Fruit fly (Drosophila melanogaster) whole organism, embryonic: Measurements from ENCODE around the gene Hip1.

ENCODE experiments used
- Aef1 ChIP-seq: fragments of 200-800 bp; sonication (Bioruptor generic); IDR thresholded peaks from 3 replicates; pipeline ENCODE4 v1.3.6; 2022; ENCODE audit warnings: missing biosample characterization, missing genetic modification characterization
- Asciz ChIP-seq: fragments of 200-800 bp; sonication (Bioruptor generic); optimal IDR thresholded peaks from 2 replicates; lab custom pipeline; 2017; ENCODE audit warnings: missing biosample characterization, mild to moderate bottlenecking, missing genetic modification characterization, missing genetic modification reagents
- CG10321 ChIP-seq: fragments of 200-800 bp; sonication (Bioruptor generic); IDR thresholded peaks from 2 replicates; pipeline ENCODE4 v1.3.6; 2022; ENCODE audit warnings: missing biosample characterization, missing genetic modification characterization
- CG11093 ChIP-seq: fragments of 200-800 bp; sonication (Bioruptor generic); IDR thresholded peaks from 3 replicates; pipeline ENCODE4 v1.3.6; 2022; ENCODE audit warnings: missing biosample characterization, missing genetic modification characterization
- CG11247 ChIP-seq: fragments of 200-800 bp; sonication (Bioruptor generic); IDR thresholded peaks from 2 replicates; pipeline ENCODE4 v1.3.6; 2022; ENCODE audit warnings: missing biosample characterization, missing genetic modification characterization
- CG12942 ChIP-seq: fragments of 200-800 bp; sonication (Bioruptor generic); optimal IDR thresholded peaks from 3 replicates; lab custom pipeline; 2016; ENCODE audit warnings: missing biosample characterization, missing genetic modification characterization
- CG14667 ChIP-seq: fragments of 200-800 bp; sonication (Bioruptor generic); IDR thresholded peaks from 2 replicates; pipeline ENCODE4 v1.3.6; 2022; ENCODE audit warnings: missing biosample characterization, missing genetic modification characterization
- CG1603 ChIP-seq: fragments of 200-800 bp; sonication (Bioruptor generic); optimal IDR thresholded peaks from 2 replicates; lab custom pipeline; 2019; ENCODE audit warnings: missing biosample characterization, mild to moderate bottlenecking, missing genetic modification characterization, moderate library complexity
- CG1647 ChIP-seq: fragments of 200-800 bp; sonication (Bioruptor generic); optimal IDR thresholded peaks from 3 replicates; lab custom pipeline; 2016; ENCODE audit warnings: missing biosample characterization, missing genetic modification characterization
- CG1832 ChIP-seq: fragments of 200-800 bp; sonication (Bioruptor generic); optimal IDR thresholded peaks from 2 replicates; lab custom pipeline; 2017; ENCODE audit warnings: missing biosample characterization, mild to moderate bottlenecking, missing genetic modification characterization, inconsistent platforms
- CG18476 ChIP-seq: fragments of 200-800 bp; sonication (Bioruptor generic); optimal IDR thresholded peaks from 2 replicates; lab custom pipeline; 2016; ENCODE audit warnings: missing biosample characterization, mild to moderate bottlenecking, missing genetic modification characterization
- CG2120 ChIP-seq: fragments of 200-800 bp; sonication (Bioruptor generic); optimal IDR thresholded peaks from 3 replicates; lab custom pipeline; 2016; ENCODE audit warnings: missing biosample characterization, missing genetic modification characterization
- CG2712 ChIP-seq: fragments of 200-800 bp; optimal IDR thresholded peaks from 3 replicates; lab custom pipeline; 2019; ENCODE audit warnings: missing biosample characterization, mild to moderate bottlenecking, missing genetic modification characterization, moderate library complexity
- CG3838 ChIP-seq: fragments of 200-800 bp; sonication (Bioruptor generic); optimal IDR thresholded peaks from 3 replicates; lab custom pipeline; 2016; ENCODE audit warnings: missing biosample characterization, missing genetic modification characterization
- CG4360 ChIP-seq: fragments of 200-800 bp; sonication (Bioruptor generic); IDR thresholded peaks from 2 replicates; pipeline ENCODE4 v1.3.6; 2022; ENCODE audit warnings: missing biosample characterization, missing genetic modification characterization
- CG7372 ChIP-seq: fragments of 200-800 bp; sonication (Bioruptor generic); IDR thresholded peaks from 2 replicates; pipeline ENCODE4 v1.3.6; 2022; ENCODE audit warnings: missing biosample characterization, missing genetic modification characterization
- CG7963 ChIP-seq: fragments of 200-800 bp; sonication (Bioruptor generic); IDR thresholded peaks from 3 replicates; pipeline ENCODE4 v1.3.6; 2022; ENCODE audit warnings: missing biosample characterization, missing genetic modification characterization; ENCODE audit not compliant: partially characterized antibody
- CG9876 ChIP-seq: fragments of 200-800 bp; sonication (Bioruptor generic); optimal IDR thresholded peaks from 2 replicates; lab custom pipeline; 2016; ENCODE audit warnings: missing biosample characterization, missing genetic modification characterization
- Camta ChIP-seq: fragments of 200-800 bp; sonication (Bioruptor generic); optimal IDR thresholded peaks from 2 replicates; lab custom pipeline; 2016; ENCODE audit warnings: missing biosample characterization, missing genetic modification characterization
- D19A ChIP-seq: fragments of 200-800 bp; optimal IDR thresholded peaks from 3 replicates; lab custom pipeline; 2019; ENCODE audit warnings: missing biosample characterization, mild to moderate bottlenecking, missing genetic modification characterization, moderate library complexity
- E2f2 ChIP-seq: fragments of 200-800 bp; sonication (Bioruptor generic); IDR thresholded peaks from 2 replicates; pipeline ENCODE4 v1.3.6; 2022; ENCODE audit warnings: missing biosample characterization, missing genetic modification characterization
- HLHmδ ChIP-seq: fragments of 200-800 bp; sonication (Bioruptor generic); optimal IDR thresholded peaks from 2 replicates; lab custom pipeline; 2018; ENCODE audit warnings: missing biosample characterization, mild to moderate bottlenecking, missing genetic modification characterization, moderate library complexity
- Hr39 ChIP-seq: fragments of >200 bp; optimal IDR thresholded peaks from 2 replicates; lab custom pipeline; 2017
- Mrtf ChIP-seq: fragments of 200-800 bp; sonication (Bioruptor generic); IDR thresholded peaks from 3 replicates; pipeline ENCODE4 v1.3.6; 2022; ENCODE audit warnings: missing biosample characterization, missing genetic modification characterization
- Nf-YB ChIP-seq: fragments of 200-800 bp; sonication (Bioruptor generic); optimal IDR thresholded peaks from 3 replicates; lab custom pipeline; 2019; ENCODE audit warnings: missing biosample characterization, mild to moderate bottlenecking, missing genetic modification characterization, moderate library complexity
- Pdp1 ChIP-seq, 2 experiments: fragments of 200-800 bp; sonication (Bioruptor generic); optimal IDR thresholded peaks; 3 replicates each; lab custom pipeline; 2016; ENCODE audit warnings: missing biosample characterization in 2 of 2, missing genetic modification characterization in 2 of 2, mild to moderate bottlenecking in 1 of 2, moderate library complexity in 1 of 2
- Sox102F ChIP-seq: fragments of 200-800 bp; sonication (Bioruptor generic); optimal IDR thresholded peaks from 2 replicates; lab custom pipeline; 2018; ENCODE audit warnings: missing biosample characterization, mild to moderate bottlenecking, missing genetic modification characterization, moderate library complexity
- Tbp ChIP-seq: fragments of >200 bp; optimal IDR thresholded peaks from 2 replicates; lab custom pipeline; 2018; ENCODE audit warnings: missing biosample characterization, missing genetic modification characterization
- Vsx1 ChIP-seq: fragments of 200-800 bp; sonication (Bioruptor generic); optimal IDR thresholded peaks from 2 replicates; lab custom pipeline; 2017; ENCODE audit warnings: missing biosample characterization, mild to moderate bottlenecking, missing genetic modification characterization, missing genetic modification reagents
- abd-A ChIP-seq: fragments of 200-800 bp; sonication (Bioruptor generic); optimal IDR thresholded peaks from 3 replicates; lab custom pipeline; 2019; ENCODE audit warnings: missing biosample characterization, mild to moderate bottlenecking, missing genetic modification characterization, moderate library complexity
- ac ChIP-seq: fragments of 200-800 bp; sonication (Bioruptor generic); optimal IDR thresholded peaks from 3 replicates; lab custom pipeline; 2017; ENCODE audit warnings: missing biosample characterization, mild to moderate bottlenecking, missing genetic modification characterization
- ara ChIP-seq: fragments of 200-800 bp; sonication (Bioruptor generic); IDR thresholded peaks from 2 replicates; pipeline ENCODE4 v1.3.6; 2022; ENCODE audit warnings: missing biosample characterization, missing genetic modification characterization
- br ChIP-seq: fragments of >200 bp; optimal IDR thresholded peaks from 2 replicates; lab custom pipeline; 2017
- dati ChIP-seq: fragments of 200-800 bp; sonication (Bioruptor generic); IDR thresholded peaks from 2 replicates; pipeline ENCODE4 v1.3.6; 2022; ENCODE audit warnings: missing biosample characterization, missing genetic modification characterization
- dimm ChIP-seq: fragments of 200-800 bp; sonication (Bioruptor generic); IDR thresholded peaks from 2 replicates; pipeline ENCODE4 v1.3.6; 2022; ENCODE audit warnings: missing biosample characterization, missing genetic modification characterization
- dm ChIP-seq: fragments of 200-800 bp; sonication (Bioruptor generic); optimal IDR thresholded peaks from 3 replicates; lab custom pipeline; 2016; ENCODE audit warnings: missing biosample characterization, missing genetic modification characterization
- emc ChIP-seq: fragments of 200-800 bp; sonication (Bioruptor generic); optimal IDR thresholded peaks from 2 replicates; lab custom pipeline; 2016; ENCODE audit warnings: missing biosample characterization, missing genetic modification characterization
- ems ChIP-seq: fragments of 200-800 bp; sonication (Bioruptor generic); optimal IDR thresholded peaks from 3 replicates; lab custom pipeline; 2016; ENCODE audit warnings: missing biosample characterization, missing genetic modification characterization
- gt ChIP-seq: fragments of 200-800 bp; sonication (Bioruptor generic); IDR thresholded peaks from 2 replicates; pipeline ENCODE4 v1.3.6; 2022; ENCODE audit warnings: missing biosample characterization, missing genetic modification characterization
- hbn ChIP-seq: fragments of 200-800 bp; sonication (Bioruptor generic); IDR thresholded peaks from 2 replicates; pipeline ENCODE4 v1.3.6; 2022; ENCODE audit warnings: missing biosample characterization, missing genetic modification characterization; ENCODE audit not compliant: partially characterized antibody
- lov ChIP-seq, 2 experiments: fragments of 200-800 bp in 1 of 2; fragments of >200 bp in 1 of 2; sonication (Bioruptor generic) in 1 of 2; IDR thresholded peaks in 1 of 2; optimal IDR thresholded peaks in 1 of 2; 2 replicates in 1 of 2; 3 replicates in 1 of 2; pipeline versions ENCODE4 v1.3.6 to Lab custom; 2017 to 2022; ENCODE audit warnings: missing biosample characterization in 1 of 2, missing genetic modification characterization in 1 of 2
- mirr ChIP-seq: fragments of 200-800 bp; sonication (Bioruptor generic); optimal IDR thresholded peaks from 3 replicates; lab custom pipeline; 2018; ENCODE audit warnings: missing biosample characterization, mild to moderate bottlenecking, missing genetic modification characterization
- nerfin-1 ChIP-seq: fragments of 200-800 bp; sonication (Bioruptor generic); optimal IDR thresholded peaks from 3 replicates; lab custom pipeline; 2019; ENCODE audit warnings: missing biosample characterization, mild to moderate bottlenecking, missing genetic modification characterization, moderate library complexity
- pb ChIP-seq: fragments of 200-800 bp; sonication (Bioruptor generic); optimal IDR thresholded peaks from 3 replicates; lab custom pipeline; 2016; ENCODE audit warnings: missing biosample characterization, missing genetic modification characterization
- pros ChIP-seq: fragments of 200-800 bp; sonication (Bioruptor generic); optimal IDR thresholded peaks from 3 replicates; lab custom pipeline; 2019; ENCODE audit warnings: missing biosample characterization, mild to moderate bottlenecking, missing genetic modification characterization, moderate library complexity
- ro ChIP-seq: fragments of 200-800 bp; sonication (Bioruptor generic); IDR thresholded peaks from 2 replicates; pipeline ENCODE4 v1.3.6; 2022; ENCODE audit warnings: missing biosample characterization, missing genetic modification characterization
- run ChIP-seq: fragments of 200-800 bp; sonication (Bioruptor generic); optimal IDR thresholded peaks from 3 replicates; lab custom pipeline; 2018; ENCODE audit warnings: missing biosample characterization, mild to moderate bottlenecking, missing genetic modification characterization
- sob ChIP-seq: fragments of 200-800 bp; sonication (Bioruptor generic); IDR thresholded peaks from 2 replicates; pipeline ENCODE4 v1.3.6; 2022; ENCODE audit warnings: missing biosample characterization, missing genetic modification characterization
- sr ChIP-seq: fragments of 200-800 bp; sonication (Bioruptor generic); IDR thresholded peaks from 3 replicates; pipeline ENCODE4 v1.3.6; 2022; ENCODE audit warnings: missing biosample characterization, missing genetic modification characterization
- tin ChIP-seq: fragments of 200-800 bp; sonication (Bioruptor generic); optimal IDR thresholded peaks from 3 replicates; lab custom pipeline; 2016; ENCODE audit warnings: missing biosample characterization, missing genetic modification characterization
- ttk ChIP-seq: fragments of 200-800 bp; sonication (Bioruptor generic); IDR thresholded peaks from 2 replicates; pipeline ENCODE4 v2.1.2; 2022; ENCODE audit warnings: missing biosample characterization, missing genetic modification characterization
- twi ChIP-seq: fragments of 200-800 bp; optimal IDR thresholded peaks from 2 replicates; lab custom pipeline; 2019; ENCODE audit warnings: missing biosample characterization, mild to moderate bottlenecking, missing genetic modification characterization, moderate library complexity
- vnd ChIP-seq: fragments of 200-800 bp; sonication (Bioruptor generic); IDR thresholded peaks from 3 replicates; pipeline ENCODE4 v1.3.6; 2022; ENCODE audit warnings: missing biosample characterization, missing genetic modification characterization; ENCODE audit not compliant: partially characterized antibody

Hip1 gene

DNA sequence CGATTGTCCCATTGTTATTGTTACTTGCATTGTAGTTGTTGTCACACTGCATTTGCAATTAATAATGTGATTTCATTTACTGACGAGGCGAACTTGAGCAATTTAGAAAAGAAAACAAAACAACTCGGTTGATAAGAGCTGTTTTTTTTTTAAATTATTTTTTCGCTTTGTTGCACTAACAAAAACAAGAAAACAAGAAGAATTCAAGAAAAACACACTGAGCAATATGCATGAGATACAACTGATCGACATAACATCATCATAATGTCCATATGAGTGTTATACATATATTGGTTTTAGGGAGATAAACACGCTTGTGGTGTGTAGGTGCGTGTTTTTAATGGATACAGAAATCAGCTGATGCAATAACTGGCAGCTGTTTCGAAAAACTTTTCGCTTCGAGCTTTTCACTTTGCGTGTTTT, 29.1 kb upstream of the Hip1 start (continued):
- TF ChIP-seq CG11093 (GFP tag; lab: Robert Waterston, UW) (peak; percentile 37; the same call in 1 of the 3 replicates), dati (GFP tag; lab: Robert Waterston, UW) (no peak), twi (tag; lab: Kevin White, UChicago) (no peak), Mrtf (no peak), CG11247 (GFP tag; lab: Robert Waterston, UW) (no peak), lov (optimal IDR thresholded peaks at IDR 0.05; lab: Kevin White, UChicago) (no peak), lov (GFP tag; IDR thresholded peaks at IDR 0.05; lab: Robert Waterston, UW) (no peak), ac (GFP tag; lab: Kevin White, UChicago) (no peak), sob (GFP tag; lab: Robert Waterston, UW) (peak; percentile 26; the same call in 1 of the 2 replicates), emc (GFP tag; lab: Kevin White, UChicago) (no peak), abd-A (tag; lab: Kevin White, UChicago) (no peak), CG12942 (GFP tag; lab: Kevin White, UChicago) (no peak), HLHmδ (GFP tag; lab: Kevin White, UChicago) (no peak), pb (no peak), CG1647 (GFP tag; lab: Kevin White, UChicago) (no peak), Pdp1 (GFP tag; optimal IDR thresholded peaks at IDR 0.05; lab: Kevin White, UChicago) (peak in 1 of 2 experiments; percentile 68), nerfin-1 (no peak), Aef1 (GFP tag; lab: Robert Waterston, UW) (no peak), run (tag; lab: Kevin White, UChicago) (no peak), ara (GFP tag; lab: Robert Waterston, UW) (no peak), sr (no peak), CG4360 (GFP tag; lab: Robert Waterston, UW) (0 out of 2 replicates have a peak, but pooled peaks have one; percentile 37), dm (GFP tag; lab: Kevin White, UChicago) (no peak), Vsx1 (GFP tag; lab: Kevin White, UChicago) (no peak), Camta (GFP tag; lab: Kevin White, UChicago) (no peak), CG2712 (no peak), CG7963 (no peak), ro (GFP tag; lab: Robert Waterston, UW) (no peak), CG9876 (GFP tag; lab: Kevin White, UChicago) (no peak), Sox102F (GFP tag; lab: Kevin White, UChicago) (peak; percentile 9), tin (GFP tag; lab: Kevin White, UChicago) (no peak), CG7372 (GFP tag; lab: Robert Waterston, UW) (no peak), CG1603 (tag; lab: Kevin White, UChicago) (no peak), vnd (GFP tag; lab: Robert Waterston, UW) (no peak), ems (GFP tag; lab: Kevin White, UChicago) (no peak), hbn (GFP tag; lab: Robert Waterston, UW) (no peak), gt (GFP tag; lab: Robert Waterston, UW) (no peak), mirr (GFP tag; lab: Kevin White, UChicago) (peak; percentile 59), CG18476 (GFP tag; lab: Kevin White, UChicago) (no peak), Nf-YB (GFP tag; lab: Kevin White, UChicago) (no peak), br (lab: Kevin White, UChicago) (no peak), pros (GFP tag; lab: Kevin White, UChicago) (no peak), Tbp (no peak), CG2120 (GFP tag; lab: Kevin White, UChicago) (no peak), CG10321 (no peak), Hr39 (no peak), ttk (GFP tag; lab: Robert Waterston, UW) (no peak), Asciz (GFP tag; lab: Kevin White, UChicago) (peak; percentile 45), CG3838 (no peak), D19A (tag; lab: Kevin White, UChicago) (no peak), E2f2 (GFP tag; lab: Robert Waterston, UW) (no peak), dimm (no peak), CG1832 (GFP tag; lab: Kevin White, UChicago) (no peak), CG14667 (no peak)
